Fruit fly (Drosophila melanogaster) whole organism, embryonic: ENCODE measurements around the gene CG12439.

Source experiments
- CG10462 ChIP-seq: fragments of 200-800 bp; sonication (Bioruptor generic); optimal IDR thresholded peaks from 2 replicates; lab custom pipeline; 2016; ENCODE audit warnings: missing biosample characterization, missing genetic modification characterization
- CG10565 ChIP-seq: fragments of 200-800 bp; sonication (Bioruptor generic); optimal IDR thresholded peaks from 3 replicates; lab custom pipeline; 2016; ENCODE audit warnings: missing biosample characterization, mild to moderate bottlenecking, missing genetic modification characterization
- CG11560 ChIP-seq: fragments of 200-800 bp; sonication (Bioruptor generic); IDR thresholded peaks from 3 replicates; pipeline ENCODE4 v1.3.6; 2022; ENCODE audit warnings: missing biosample characterization, missing genetic modification characterization
- CG12659 ChIP-seq: fragments of 200-800 bp; sonication (Bioruptor generic); optimal IDR thresholded peaks from 3 replicates; lab custom pipeline; 2017; ENCODE audit warnings: mild to moderate bottlenecking, missing biosample characterization, missing genetic modification reagents, missing genetic modification characterization
- CG14965 ChIP-seq: fragments of 200-800 bp; sonication (Bioruptor generic); optimal IDR thresholded peaks from 2 replicates; lab custom pipeline; 2016; ENCODE audit warnings: missing biosample characterization, missing genetic modification characterization, borderline replicate concordance
- CG15514 ChIP-seq: fragments of 200-800 bp; sonication (Bioruptor generic); optimal IDR thresholded peaks from 3 replicates; lab custom pipeline; 2017; ENCODE audit warnings: missing biosample characterization, missing genetic modification characterization, mild to moderate bottlenecking, moderate library complexity, missing genetic modification reagents
- CG16863 ChIP-seq: fragments of 200-800 bp; sonication (Bioruptor generic); optimal IDR thresholded peaks from 3 replicates; lab custom pipeline; 2016; ENCODE audit warnings: missing biosample characterization, missing genetic modification characterization
- CG18011 ChIP-seq: fragments of 200-800 bp; sonication (Bioruptor generic); optimal IDR thresholded peaks from 2 replicates; lab custom pipeline; 2017; ENCODE audit warnings: missing biosample characterization, missing genetic modification characterization, mild to moderate bottlenecking, moderate library complexity, missing genotype
- CG2120 ChIP-seq: fragments of 200-800 bp; sonication (Bioruptor generic); optimal IDR thresholded peaks from 3 replicates; lab custom pipeline; 2016; ENCODE audit warnings: missing biosample characterization, missing genetic modification characterization
- CG31388 ChIP-seq: fragments of 200-800 bp; sonication (Bioruptor generic); optimal IDR thresholded peaks from 2 replicates; lab custom pipeline; 2016; ENCODE audit warnings: missing biosample characterization, missing genetic modification characterization
- CG31441 ChIP-seq: fragments of 200-800 bp; sonication (Bioruptor generic); IDR thresholded peaks from 2 replicates; pipeline ENCODE4 v1.3.6; 2022; ENCODE audit warnings: missing biosample characterization, missing genetic modification characterization
- CG3407 ChIP-seq: fragments of 200-800 bp; sonication (Bioruptor generic); optimal IDR thresholded peaks from 2 replicates; lab custom pipeline; 2018; ENCODE audit warnings: missing biosample characterization, mild to moderate bottlenecking, missing genetic modification characterization
- CG3995 ChIP-seq: fragments of 200-800 bp; sonication (Bioruptor generic); optimal IDR thresholded peaks from 3 replicates; lab custom pipeline; 2016; ENCODE audit warnings: missing biosample characterization, missing genetic modification characterization
- CG7928 ChIP-seq: fragments of 200-800 bp; sonication (Bioruptor generic); optimal IDR thresholded peaks from 2 replicates; lab custom pipeline; 2017; ENCODE audit warnings: missing biosample characterization, mild to moderate bottlenecking, missing genetic modification characterization
- CG8924 ChIP-seq: fragments of 200-800 bp; optimal IDR thresholded peaks from 3 replicates; lab custom pipeline; 2019; ENCODE audit warnings: missing biosample characterization, mild to moderate bottlenecking, missing genetic modification characterization, moderate library complexity
- CHES-1-like ChIP-seq: fragments of 200-800 bp; sonication (Bioruptor generic); optimal IDR thresholded peaks from 2 replicates; lab custom pipeline; 2016; ENCODE audit warnings: missing biosample characterization, missing genetic modification characterization
- Chrac-16 ChIP-seq: fragments of 200-800 bp; sonication (Bioruptor generic); optimal IDR thresholded peaks from 3 replicates; lab custom pipeline; 2016; ENCODE audit warnings: missing biosample characterization, missing genetic modification characterization
- Dek ChIP-seq: fragments of 200-800 bp; sonication (Bioruptor generic); optimal IDR thresholded peaks from 3 replicates; lab custom pipeline; 2019; ENCODE audit warnings: missing biosample characterization, mild to moderate bottlenecking, missing genetic modification characterization, moderate library complexity
- Dp ChIP-seq: fragments of 200-800 bp; sonication (Bioruptor generic); optimal IDR thresholded peaks from 2 replicates; lab custom pipeline; 2018; ENCODE audit warnings: missing biosample characterization, mild to moderate bottlenecking, missing genetic modification characterization, moderate library complexity
- E2f2 ChIP-seq: fragments of 200-800 bp; sonication (Bioruptor generic); IDR thresholded peaks from 2 replicates; pipeline ENCODE4 v1.3.6; 2022; ENCODE audit warnings: missing biosample characterization, missing genetic modification characterization
- Ets97D ChIP-seq: fragments of 200-800 bp; sonication (Bioruptor generic); optimal IDR thresholded peaks from 3 replicates; lab custom pipeline; 2016; ENCODE audit warnings: missing biosample characterization, missing genetic modification characterization
- Hr3 ChIP-seq: fragments of 200-800 bp; sonication (Bioruptor generic); optimal IDR thresholded peaks from 3 replicates; lab custom pipeline; 2016; ENCODE audit warnings: missing biosample characterization, missing genetic modification characterization
- Meics ChIP-seq: fragments of 200-800 bp; sonication (Bioruptor generic); optimal IDR thresholded peaks from 2 replicates; lab custom pipeline; 2017; ENCODE audit warnings: missing biosample characterization, mild to moderate bottlenecking, missing genetic modification characterization
- Mes4 ChIP-seq: fragments of 200-800 bp; sonication (Bioruptor generic); optimal IDR thresholded peaks from 2 replicates; lab custom pipeline; 2016; ENCODE audit warnings: missing biosample characterization, missing genetic modification characterization
- Optix ChIP-seq: fragments of 200-800 bp; sonication (Bioruptor generic); IDR thresholded peaks from 3 replicates; pipeline ENCODE4 v1.3.6; 2022; ENCODE audit warnings: missing biosample characterization, missing genetic modification characterization
- al ChIP-seq: fragments of 200-800 bp; sonication (Bioruptor generic); IDR thresholded peaks from 2 replicates; pipeline ENCODE4 v1.3.6; 2022; ENCODE audit warnings: missing biosample characterization, missing genetic modification characterization
- corto ChIP-seq: fragments of 200-800 bp; sonication (Bioruptor generic); optimal IDR thresholded peaks from 2 replicates; lab custom pipeline; 2016; ENCODE audit warnings: missing biosample characterization, mild to moderate bottlenecking, missing genetic modification characterization, moderate library complexity
- fd3F ChIP-seq: fragments of 200-800 bp; sonication (Bioruptor generic); optimal IDR thresholded peaks from 2 replicates; lab custom pipeline; 2018; ENCODE audit warnings: missing biosample characterization, mild to moderate bottlenecking, missing genetic modification characterization, moderate library complexity
- gro ChIP-seq: fragments of 200-800 bp; sonication (Bioruptor generic); optimal IDR thresholded peaks from 2 replicates; lab custom pipeline; 2016; ENCODE audit warnings: missing biosample characterization, missing genetic modification characterization
- klu ChIP-seq: fragments of 200-800 bp; sonication (Bioruptor generic); IDR thresholded peaks from 2 replicates; pipeline ENCODE4 v1.3.6; 2022; ENCODE audit warnings: missing biosample characterization, missing genetic modification characterization
- lab ChIP-seq: fragments of 200-800 bp; sonication (Bioruptor generic); optimal IDR thresholded peaks from 3 replicates; lab custom pipeline; 2017; ENCODE audit warnings: missing biosample characterization, missing genetic modification characterization, mild to moderate bottlenecking, moderate library complexity, missing genetic modification reagents
- mld ChIP-seq: fragments of 200-800 bp; sonication (Bioruptor generic); IDR thresholded peaks from 3 replicates; pipeline ENCODE4 v1.3.6; 2022; ENCODE audit warnings: missing biosample characterization, missing genetic modification characterization; ENCODE audit not compliant: partially characterized antibody
- odd ChIP-seq: fragments of 200-800 bp; sonication (Bioruptor generic); optimal IDR thresholded peaks from 2 replicates; lab custom pipeline; 2017; ENCODE audit warnings: missing biosample characterization, mild to moderate bottlenecking, missing genetic modification characterization
- pita ChIP-seq: fragments of 200-800 bp; sonication (Bioruptor generic); optimal IDR thresholded peaks from 2 replicates; lab custom pipeline; 2017; ENCODE audit warnings: missing biosample characterization, mild to moderate bottlenecking, missing genetic modification characterization
- pzg ChIP-seq: fragments of 200-800 bp; sonication (Bioruptor generic); optimal IDR thresholded peaks from 3 replicates; lab custom pipeline; 2018; ENCODE audit warnings: missing biosample characterization, mild to moderate bottlenecking, missing genetic modification characterization, moderate library complexity
- shn ChIP-seq: fragments of 200-800 bp; sonication (Bioruptor generic); optimal IDR thresholded peaks from 3 replicates; lab custom pipeline; 2016; ENCODE audit warnings: missing biosample characterization, missing genetic modification characterization
- wor ChIP-seq: fragments of 200-800 bp; sonication (Bioruptor generic); IDR thresholded peaks from 2 replicates; pipeline ENCODE4 v1.3.6; 2022; ENCODE audit warnings: missing biosample characterization, missing genetic modification characterization

The CG12439 gene

dm6 chr2L:9089543-9090088 lies 12.7 kb downstream of the CG12439 start:
- TF ChIP-seq CG18011 (GFP tag; lab: Kevin White, UChicago) = peak; percentile 96
- TF ChIP-seq pzg = peak; percentile 40
- TF ChIP-seq Meics = peak; percentile 14
- TF ChIP-seq Dek (tag; lab: Kevin White, UChicago) = peak; percentile 52
- peak; percentile 90 for TF ChIP-seq E2f2 (GFP tag; lab: Robert Waterston, UW)
- TF ChIP-seq CG12659 = peak; percentile 3
- TF ChIP-seq CG15514 (GFP tag; lab: Kevin White, UChicago) = peak; percentile 99
- TF ChIP-seq CG2120 (GFP tag; lab: Kevin White, UChicago) = peak; percentile 1
- TF ChIP-seq CG7928 = peak; percentile 93
- TF ChIP-seq corto (GFP tag; lab: Kevin White, UChicago) = no peak
- no peak for TF ChIP-seq CG8924 (tag; lab: Kevin White, UChicago)
- peak; percentile 82 for TF ChIP-seq Dp
- no peak for TF ChIP-seq Hr3 (GFP tag; lab: Kevin White, UChicago)
- TF ChIP-seq Ets97D (GFP tag; lab: Kevin White, UChicago) = peak; percentile 90

dm6 chr2L:9097263-9097662 lies 20.3 kb downstream of the CG12439 start, which contains the start of gene CG31609:
Gene CG31609, plus strand, starts transcription at chr2L:9097563.
- TF ChIP-seq mld (no peak), Mes4 (GFP tag; lab: Kevin White, UChicago) (no peak), CG10565 (no peak), CG18011 (GFP tag; lab: Kevin White, UChicago) (no peak), CG3407 (no peak), Ets97D (GFP tag; lab: Kevin White, UChicago) (no peak), CG3995 (GFP tag; lab: Kevin White, UChicago) (no peak), Optix (GFP tag; lab: Robert Waterston, UW) (no peak), CHES-1-like (no peak), fd3F (GFP tag; lab: Kevin White, UChicago) (no peak), wor (no peak), lab (no peak), CG31441 (GFP tag; lab: Robert Waterston, UW) (no peak)

- TF ChIP-seq gro (GFP tag; lab: Kevin White, UChicago) (no peak), shn (GFP tag; lab: Kevin White, UChicago) (no peak), pita (no peak), CG14965 (GFP tag; lab: Kevin White, UChicago) (no peak), Chrac-16 (GFP tag; lab: Kevin White, UChicago) (no peak), CG11560 (tag; lab: Robert Waterston, UW) (no peak), CG10462 (no peak), al (GFP tag; lab: Robert Waterston, UW) (no peak), odd (GFP tag; lab: Kevin White, UChicago) (no peak), klu (GFP tag; lab: Robert Waterston, UW) (no peak), CG16863 (GFP tag; lab: Kevin White, UChicago) (no peak), CG31388 (GFP tag; lab: Kevin White, UChicago) (no peak)
Measured at dm6 chr2L:9111514-9111913, 34.6 kb downstream of the CG12439 start, which contains the start of gene Or30a. Gene Or30a, plus strand, starts transcription at chr2L:9111814.
